Worm (Caenorhabditis elegans) whole organism, late embryonic: ENCODE measurements around the gene kdin-1.

ENCODE experiments used
- K02D7.2 ChIP-seq: sonication (generic microtip); optimal IDR thresholded peaks from 2 replicates; lab custom pipeline; 2017; ENCODE audit warnings: mild to moderate bottlenecking, missing genetic modification characterization, missing compliant biosample characterization
- T23F11.4 ChIP-seq: fragments of 200-800 bp; sonication (Bioruptor generic); optimal IDR thresholded peaks from 2 replicates; lab custom pipeline; 2018; ENCODE audit warnings: mild to moderate bottlenecking, missing genetic modification characterization, missing compliant biosample characterization
- ama-1 ChIP-seq: fragments of 150-350 bp; optimal IDR thresholded peaks from 2 replicates; lab custom pipeline; 2014
- ceh-24 ChIP-seq: sonication (generic microtip); optimal IDR thresholded peaks from 2 replicates; lab custom pipeline; 2016; ENCODE audit warnings: mild to moderate bottlenecking, missing genetic modification characterization, missing compliant biosample characterization
- elt-2 ChIP-seq: sonication (generic microtip); optimal IDR thresholded peaks from 2 replicates; lab custom pipeline; 2016; ENCODE audit warnings: missing genetic modification reagents, missing genetic modification characterization, missing compliant biosample characterization
- hlh-6 ChIP-seq: sonication (generic microtip); optimal IDR thresholded peaks from 2 replicates; lab custom pipeline; 2016; ENCODE audit warnings: missing genotype, missing genetic modification characterization, missing compliant biosample characterization
- lin-11 ChIP-seq: fragments of 200-800 bp; sonication (Bioruptor generic); optimal IDR thresholded peaks from 2 replicates; lab custom pipeline; 2018; ENCODE audit warnings: mild to moderate bottlenecking, missing genetic modification characterization, missing compliant biosample characterization
- madf-2 ChIP-seq: sonication (generic microtip); optimal IDR thresholded peaks from 2 replicates; lab custom pipeline; 2017; ENCODE audit warnings: missing genetic modification characterization, missing compliant biosample characterization
- nhr-232 ChIP-seq: sonication (generic microtip); optimal IDR thresholded peaks from 2 replicates; lab custom pipeline; 2016; ENCODE audit warnings: missing genetic modification characterization, missing compliant biosample characterization
- npax-4 ChIP-seq: sonication (generic microtip); optimal IDR thresholded peaks from 2 replicates; lab custom pipeline; 2016; ENCODE audit warnings: missing genetic modification characterization, missing compliant biosample characterization
- sdc-2 ChIP-seq: sonication (generic microtip); optimal IDR thresholded peaks from 2 replicates; lab custom pipeline; 2016; ENCODE audit warnings: missing genotype, missing genetic modification characterization, missing compliant biosample characterization
- unc-42 ChIP-seq: sonication (generic microtip); optimal IDR thresholded peaks from 2 replicates; lab custom pipeline; 2016; ENCODE audit warnings: missing genotype, missing genetic modification characterization, missing compliant biosample characterization
- unc-55 ChIP-seq: sonication (generic microtip); optimal IDR thresholded peaks from 2 replicates; lab custom pipeline; 2017; ENCODE audit warnings: missing biosample characterization, missing genetic modification reagents, missing genetic modification characterization

DNA sequence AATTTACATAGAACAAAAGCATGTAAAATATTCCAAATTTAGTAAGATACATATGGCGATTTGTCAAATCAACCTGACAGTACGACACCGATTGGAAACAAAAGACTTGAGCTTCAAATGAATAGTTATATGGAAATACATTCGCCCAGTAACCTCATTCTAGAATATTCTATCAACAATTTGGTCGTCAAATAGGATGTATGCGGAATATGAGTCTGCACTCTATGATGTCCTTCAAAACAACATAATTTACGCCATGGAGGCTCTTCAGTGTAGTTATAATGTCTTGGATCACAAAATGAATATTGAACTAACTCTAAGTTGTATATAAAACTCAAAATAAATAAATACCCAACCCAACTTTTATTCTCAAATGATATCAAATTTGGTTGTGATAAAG lies 11.8 kb upstream of the kdin-1 start:
- TF ChIP-seq unc-42 (no peak), unc-55 (peak; percentile 6), npax-4 (tag; lab: Kevin White, UChicago) (no peak), ama-1 (lab: Kevin White, UChicago) (no peak), ceh-24 (tag; lab: Kevin White, UChicago) (no peak), elt-2 (no peak), lin-11 (tag; lab: Kevin White, UChicago) (no peak), hlh-6 (tag; lab: Kevin White, UChicago) (no peak), T23F11.4 (GFP tag; lab: Kevin White, UChicago) (no peak), nhr-232 (tag; lab: Kevin White, UChicago) (no peak), sdc-2 (tag; lab: Kevin White, UChicago) (no peak), madf-2 (tag; lab: Kevin White, UChicago) (no peak), K02D7.2 (tag; lab: Kevin White, UChicago) (no peak)
